Fruit fly (Drosophila melanogaster) Kc167 (cell line): ENCODE results near the gene CG7766.

Experiments used
- Myc ChIP-seq: fragments of >200 bp; optimal IDR thresholded peaks from 2 replicates; lab custom pipeline; 2017; ENCODE audit warnings: missing external identifiers
- h ChIP-seq: fragments of >200 bp; optimal IDR thresholded peaks from 3 replicates; lab custom pipeline; 2018; ENCODE audit warnings: missing external identifiers

dm6 chrX:9152127-9152598 is 48.6 kb upstream of the CG7766 start:
- TF ChIP-seq Myc (lab: Kevin White, UChicago): no peak
- no peak for TF ChIP-seq h
